Fruit fly (Drosophila melanogaster) whole organism, embryonic: ENCODE measurements around the gene mRpL16.

ENCODE experiments used
- Atf3 ChIP-seq: fragments of 200-800 bp; sonication (Bioruptor generic); optimal IDR thresholded peaks from 3 replicates; lab custom pipeline; 2016; ENCODE audit warnings: missing biosample characterization, missing genetic modification characterization
- C15 ChIP-seq: fragments of 200-800 bp; sonication (Bioruptor generic); IDR thresholded peaks from 3 replicates; pipeline ENCODE4 v1.3.6; 2022; ENCODE audit warnings: missing biosample characterization, missing genetic modification characterization
- CG12391 ChIP-seq: fragments of 200-800 bp; sonication (Bioruptor generic); optimal IDR thresholded peaks from 3 replicates; lab custom pipeline; 2018; ENCODE audit warnings: missing biosample characterization, mild to moderate bottlenecking, missing genetic modification characterization, moderate library complexity
- CG14050 ChIP-seq: fragments of 200-800 bp; sonication (Bioruptor generic); IDR thresholded peaks from 3 replicates; pipeline ENCODE4 v1.3.6; 2022; ENCODE audit warnings: missing biosample characterization, missing genetic modification characterization
- CG14710 ChIP-seq: fragments of 200-800 bp; sonication (Bioruptor generic); optimal IDR thresholded peaks from 3 replicates; lab custom pipeline; 2019; ENCODE audit warnings: missing biosample characterization, mild to moderate bottlenecking, missing genetic modification characterization, moderate library complexity
- CG17186 ChIP-seq: fragments of 200-800 bp; sonication (Bioruptor generic); optimal IDR thresholded peaks from 3 replicates; lab custom pipeline; 2017; ENCODE audit warnings: missing biosample characterization, missing genetic modification reagents, missing genetic modification characterization
- CG18262 ChIP-seq: fragments of 200-800 bp; optimal IDR thresholded peaks from 3 replicates; lab custom pipeline; 2019; ENCODE audit warnings: missing biosample characterization, mild to moderate bottlenecking, missing genetic modification characterization, moderate library complexity
- CG18619 ChIP-seq: fragments of 200-800 bp; sonication (Bioruptor generic); optimal IDR thresholded peaks from 3 replicates; lab custom pipeline; 2017; ENCODE audit warnings: missing biosample characterization, mild to moderate bottlenecking, missing genetic modification characterization
- CG31365 ChIP-seq: fragments of 200-800 bp; sonication (Bioruptor generic); optimal IDR thresholded peaks from 2 replicates; lab custom pipeline; 2018; ENCODE audit warnings: missing biosample characterization, mild to moderate bottlenecking, missing genetic modification characterization
- CG34224 ChIP-seq: fragments of 200-800 bp; sonication (Bioruptor generic); IDR thresholded peaks from 3 replicates; pipeline ENCODE4 v1.3.6; 2022; ENCODE audit warnings: missing biosample characterization, missing genetic modification characterization; ENCODE audit not compliant: partially characterized antibody
- CG42726 ChIP-seq: fragments of 200-800 bp; sonication (Bioruptor generic); IDR thresholded peaks from 2 replicates; pipeline ENCODE4 v1.3.6; 2022; ENCODE audit warnings: missing biosample characterization, missing genetic modification characterization; ENCODE audit not compliant: partially characterized antibody
- CG4282 ChIP-seq: fragments of 200-800 bp; sonication (Bioruptor generic); optimal IDR thresholded peaks from 2 replicates; lab custom pipeline; 2016; ENCODE audit warnings: missing biosample characterization, missing genetic modification characterization
- CG4404 ChIP-seq: fragments of 200-800 bp; sonication (Bioruptor generic); IDR thresholded peaks from 2 replicates; pipeline ENCODE4 v1.3.6; 2022; ENCODE audit warnings: missing biosample characterization, missing genetic modification characterization
- CG4730 ChIP-seq: fragments of 200-800 bp; sonication (Bioruptor generic); IDR thresholded peaks from 2 replicates; pipeline ENCODE4 v1.3.6; 2022; ENCODE audit warnings: missing biosample characterization, missing genetic modification characterization
- CG6791 ChIP-seq: fragments of 200-800 bp; sonication (Bioruptor generic); IDR thresholded peaks from 3 replicates; pipeline ENCODE4 v1.3.6; 2022; ENCODE audit warnings: missing biosample characterization, missing genetic modification characterization; ENCODE audit not compliant: partially characterized antibody
- CG7839 ChIP-seq: fragments of 200-800 bp; sonication (Bioruptor generic); optimal IDR thresholded peaks from 3 replicates; lab custom pipeline; 2018; ENCODE audit warnings: missing biosample characterization, mild to moderate bottlenecking, missing genetic modification characterization, moderate library complexity
- CkIIα-i1 ChIP-seq: fragments of 200-800 bp; sonication (Bioruptor generic); IDR thresholded peaks from 2 replicates; pipeline ENCODE4 v1.3.6; 2022; ENCODE audit warnings: missing biosample characterization, missing genetic modification characterization
- Dad ChIP-seq: fragments of 200-800 bp; sonication (Bioruptor generic); optimal IDR thresholded peaks from 3 replicates; lab custom pipeline; 2016; ENCODE audit warnings: missing biosample characterization, missing genetic modification characterization
- E2f1 ChIP-seq: fragments of 200-800 bp; sonication (Bioruptor generic); IDR thresholded peaks from 2 replicates; pipeline ENCODE4 v1.3.6; 2022; ENCODE audit warnings: missing biosample characterization, missing genetic modification characterization
- Eip74EF ChIP-seq, 2 experiments: fragments of 200-800 bp in 1 of 2; fragments of >200 bp in 1 of 2; sonication (Bioruptor generic) in 1 of 2; optimal IDR thresholded peaks; 2 replicates each; lab custom pipeline; 2017 to 2019; ENCODE audit warnings: missing biosample characterization in 2 of 2, missing genetic modification characterization in 2 of 2, mild to moderate bottlenecking in 1 of 2, moderate library complexity in 1 of 2
- Fer1 ChIP-seq: fragments of 200-800 bp; sonication (Bioruptor generic); optimal IDR thresholded peaks from 2 replicates; lab custom pipeline; 2017; ENCODE audit warnings: missing biosample characterization, mild to moderate bottlenecking, missing genetic modification characterization
- Hand ChIP-seq: fragments of 200-800 bp; sonication (Bioruptor generic); optimal IDR thresholded peaks from 2 replicates; lab custom pipeline; 2017; ENCODE audit warnings: mild to moderate bottlenecking, missing biosample characterization, missing genetic modification reagents, missing genetic modification characterization
- Lhr ChIP-seq: fragments of 200-800 bp; sonication (Bioruptor generic); optimal IDR thresholded peaks from 3 replicates; lab custom pipeline; 2017; ENCODE audit warnings: mild to moderate bottlenecking, missing biosample characterization, missing genetic modification reagents, missing genetic modification characterization
- NC2α ChIP-seq: fragments of 200-800 bp; sonication (Bioruptor generic); optimal IDR thresholded peaks from 2 replicates; lab custom pipeline; 2016; ENCODE audit warnings: missing biosample characterization, missing genetic modification characterization
- NFAT ChIP-seq: fragments of 200-800 bp; sonication (Bioruptor generic); IDR thresholded peaks from 2 replicates; pipeline ENCODE4 v1.3.6; 2022; ENCODE audit warnings: missing biosample characterization, missing genetic modification characterization
- Rx ChIP-seq: fragments of 200-800 bp; sonication (Bioruptor generic); IDR thresholded peaks from 2 replicates; pipeline ENCODE4 v1.3.6; 2022; ENCODE audit warnings: missing biosample characterization, missing genetic modification characterization
- Usf ChIP-seq: fragments of 200-800 bp; sonication (Bioruptor generic); optimal IDR thresholded peaks from 2 replicates; lab custom pipeline; 2017; ENCODE audit warnings: missing genotype, missing biosample characterization, missing genetic modification characterization
- amos ChIP-seq: fragments of 200-800 bp; sonication (Bioruptor generic); IDR thresholded peaks from 2 replicates; pipeline ENCODE4 v1.3.6; 2022; ENCODE audit warnings: missing biosample characterization, missing genetic modification characterization; ENCODE audit not compliant: partially characterized antibody
- az2 ChIP-seq: fragments of 200-800 bp; sonication (Bioruptor generic); optimal IDR thresholded peaks from 3 replicates; lab custom pipeline; 2016; ENCODE audit warnings: missing biosample characterization, missing genetic modification characterization
- bbx ChIP-seq: fragments of 200-800 bp; sonication (Bioruptor generic); IDR thresholded peaks from 2 replicates; pipeline ENCODE4 v1.3.6; 2022; ENCODE audit warnings: missing biosample characterization, missing genetic modification characterization; ENCODE audit not compliant: partially characterized antibody
- bsh ChIP-seq, 2 experiments: fragments of 200-800 bp; sonication (Bioruptor generic); optimal IDR thresholded peaks; 2 replicates each; lab custom pipeline; 2017 to 2018; ENCODE audit warnings: mild to moderate bottlenecking in 2 of 2, missing biosample characterization in 2 of 2, missing genetic modification characterization in 2 of 2, moderate library complexity in 1 of 2
- chinmo ChIP-seq: fragments of 200-800 bp; sonication (Bioruptor generic); IDR thresholded peaks from 4 replicates; pipeline ENCODE4 v1.3.6; 2022; ENCODE audit warnings: missing biosample characterization, missing genetic modification characterization; ENCODE audit not compliant: partially characterized antibody
- cwo ChIP-seq: fragments of 200-800 bp; sonication (Bioruptor generic); optimal IDR thresholded peaks from 3 replicates; lab custom pipeline; 2017; ENCODE audit warnings: missing biosample characterization, missing genetic modification characterization, mild to moderate bottlenecking, moderate library complexity, missing genetic modification reagents
- en ChIP-seq: fragments of 200-800 bp; sonication (Bioruptor generic); optimal IDR thresholded peaks from 2 replicates; lab custom pipeline; 2016; ENCODE audit warnings: missing biosample characterization, missing genetic modification characterization
- fu2 ChIP-seq: fragments of 200-800 bp; sonication (Bioruptor generic); optimal IDR thresholded peaks from 2 replicates; lab custom pipeline; 2016; ENCODE audit warnings: missing biosample characterization, missing genetic modification characterization
- hth ChIP-seq: fragments of >200 bp; optimal IDR thresholded peaks from 2 replicates; lab custom pipeline; 2017; ENCODE audit warnings: inconsistent platforms
- ind ChIP-seq: fragments of 200-800 bp; sonication (Bioruptor generic); optimal IDR thresholded peaks from 3 replicates; lab custom pipeline; 2016; ENCODE audit warnings: missing biosample characterization, missing genetic modification characterization
- inv ChIP-seq: fragments of 200-800 bp; sonication (Bioruptor generic); IDR thresholded peaks from 2 replicates; pipeline ENCODE4 v1.3.6; 2022; ENCODE audit warnings: missing biosample characterization, missing genetic modification characterization; ENCODE audit not compliant: partially characterized antibody
- ken ChIP-seq: fragments of 200-800 bp; sonication (Bioruptor generic); IDR thresholded peaks from 3 replicates; pipeline ENCODE4 v1.3.6; 2022; ENCODE audit warnings: missing biosample characterization, missing genetic modification characterization
- lilli ChIP-seq: fragments of 200-800 bp; sonication (Bioruptor generic); optimal IDR thresholded peaks from 3 replicates; lab custom pipeline; 2016; ENCODE audit warnings: missing biosample characterization, missing genetic modification characterization
- nmo ChIP-seq: fragments of 200-800 bp; sonication (Bioruptor generic); optimal IDR thresholded peaks from 2 replicates; lab custom pipeline; 2018; ENCODE audit warnings: missing biosample characterization, mild to moderate bottlenecking, missing genetic modification characterization, moderate library complexity
- nom ChIP-seq: fragments of 200-800 bp; sonication (Bioruptor generic); optimal IDR thresholded peaks from 2 replicates; lab custom pipeline; 2017; ENCODE audit warnings: missing biosample characterization, missing genetic modification characterization, mild to moderate bottlenecking, moderate library complexity, missing genetic modification reagents
- org-1 ChIP-seq: fragments of 200-800 bp; sonication (Bioruptor generic); optimal IDR thresholded peaks from 2 replicates; lab custom pipeline; 2017; ENCODE audit warnings: missing biosample characterization, missing genetic modification characterization
- p53 ChIP-seq: fragments of 200-800 bp; sonication (Bioruptor generic); optimal IDR thresholded peaks from 2 replicates; lab custom pipeline; 2016; ENCODE audit warnings: missing biosample characterization, missing genetic modification characterization
- phol ChIP-seq: fragments of 200-800 bp; sonication (Bioruptor generic); optimal IDR thresholded peaks from 3 replicates; lab custom pipeline; 2018; ENCODE audit warnings: missing biosample characterization, mild to moderate bottlenecking, missing genetic modification characterization, moderate library complexity
- tll ChIP-seq, 2 experiments: fragments of 200-800 bp in 1 of 2; fragments of >200 bp in 1 of 2; sonication (Bioruptor generic) in 1 of 2; optimal IDR thresholded peaks; 2 replicates each; lab custom pipeline; 2017 to 2019; ENCODE audit warnings: missing biosample characterization in 2 of 2, missing genetic modification characterization in 2 of 2, mild to moderate bottlenecking in 1 of 2, moderate library complexity in 1 of 2
- wek ChIP-seq: fragments of 200-800 bp; sonication (Bioruptor generic); optimal IDR thresholded peaks from 3 replicates; lab custom pipeline; 2018; ENCODE audit warnings: missing biosample characterization, mild to moderate bottlenecking, missing genetic modification characterization, moderate library complexity
- zf30C ChIP-seq: fragments of 200-800 bp; sonication (Bioruptor generic); optimal IDR thresholded peaks from 3 replicates; lab custom pipeline; 2018; ENCODE audit warnings: missing biosample characterization, mild to moderate bottlenecking, missing genetic modification characterization

mRpL16 gene

dm6 chrX:1879606-1880110, 10.4 kb upstream of the mRpL16 start, which contains the start of gene CG14818 (continued):
- TF ChIP-seq fu2 (GFP tag; lab: Kevin White, UChicago) (peak; percentile 63), Lhr (GFP tag; lab: Kevin White, UChicago) (peak; percentile 56), phol (tag; lab: Kevin White, UChicago) (peak; percentile 63), NC2α (GFP tag; lab: Kevin White, UChicago) (no peak), inv (GFP tag; lab: Robert Waterston, UW) (peak; percentile 81), CG17186 (no peak), nmo (GFP tag; lab: Kevin White, UChicago) (peak; percentile 59), CG6791 (GFP tag; lab: Robert Waterston, UW) (peak; percentile 81), Eip74EF (GFP tag; optimal IDR thresholded peaks at IDR 0.05; lab: Kevin White, UChicago) (no peak), lilli (GFP tag; lab: Kevin White, UChicago) (peak; percentile 72), Hand (GFP tag; lab: Kevin White, UChicago) (peak; percentile 48), ind (peak; percentile 62), bbx (peak; percentile 74), CG18262 (tag; lab: Kevin White, UChicago) (peak; percentile 19), E2f1 (GFP tag; lab: Robert Waterston, UW) (peak; percentile 51; the same call in 1 of the 2 replicates), cwo (GFP tag; lab: Kevin White, UChicago) (no peak), Dad (GFP tag; lab: Kevin White, UChicago) (no peak), Atf3 (GFP tag; lab: Kevin White, UChicago) (peak; percentile 46), Rx (peak; percentile 38), amos (GFP tag; lab: Robert Waterston, UW) (peak; percentile 78), hth (lab: Kevin White, UChicago) (no peak), ken (GFP tag; lab: Robert Waterston, UW) (peak; percentile 67; the same call in 2 of the 3 replicates), org-1 (GFP tag; lab: Kevin White, UChicago) (no peak), p53 (no peak), CkIIα-i1 (no peak), CG42726 (no peak; the same call in 1 of the 2 replicates), CG18619 (GFP tag; lab: Kevin White, UChicago) (peak; percentile 49), bsh (GFP tag; optimal IDR thresholded peaks at IDR 0.05; lab: Kevin White, UChicago) (peak in 1 of 2 experiments; percentile 62), CG7839 (tag; lab: Kevin White, UChicago) (peak; percentile 66), CG14710 (peak; percentile 43), CG31365 (tag; lab: Kevin White, UChicago) (no peak), Fer1 (peak; percentile 31), CG14050 (no peak), az2 (GFP tag; lab: Kevin White, UChicago) (peak; percentile 42), nom (GFP tag; lab: Kevin White, UChicago) (no peak), wek (peak; percentile 81), Usf (peak; percentile 9), tll (GFP tag; optimal IDR thresholded peaks at IDR 0.05; lab: Kevin White, UChicago) (peak in 1 of 2 experiments; percentile 27), CG4282 (GFP tag; lab: Kevin White, UChicago) (no peak), en (no peak), chinmo (GFP tag; lab: Robert Waterston, UW) (peak; percentile 71; the same call in 1 of the 4 replicates), CG4404 (GFP tag; lab: Robert Waterston, UW) (peak; percentile 69), CG34224 (GFP tag; lab: Robert Waterston, UW) (peak; percentile 89), NFAT (peak; percentile 46; the same call in 1 of the 2 replicates), zf30C (GFP tag; lab: Kevin White, UChicago) (no peak), C15 (GFP tag; lab: Robert Waterston, UW) (no peak), CG4730 (GFP tag; lab: Robert Waterston, UW) (peak; percentile 26; the same call in 1 of the 2 replicates), CG12391 (peak; percentile 61)
